Worm (Caenorhabditis elegans) whole organism, L3 larva: ENCODE measurements around the gene C50F4.16.
A peak's percentile ranks its signal among the peaks of the same experiment; 100 is the strongest.

Experiments
- ZK546.5 ChIP-seq: sonication (generic microtip); optimal IDR thresholded peaks from 2 replicates; lab custom pipeline; 2017; ENCODE audit warnings: missing biosample characterization, missing genetic modification characterization
- ceh-82 ChIP-seq: fragments of 150-350 bp; optimal IDR thresholded peaks from 2 replicates; lab custom pipeline; 2014; ENCODE audit warnings: missing biosample characterization, missing genetic modification characterization
- nhr-28 ChIP-seq: fragments of 150-350 bp; optimal IDR thresholded peaks from 2 replicates; lab custom pipeline; 2014; ENCODE audit warnings: missing biosample characterization, missing genetic modification characterization
- nhr-67 ChIP-seq: fragments of 150-350 bp; optimal IDR thresholded peaks from 2 replicates; lab custom pipeline; 2014; ENCODE audit warnings: missing biosample characterization, missing genetic modification characterization
- tbx-2 ChIP-seq: sonication (generic microtip); optimal IDR thresholded peaks from 2 replicates; lab custom pipeline; 2016; ENCODE audit warnings: mild to moderate bottlenecking, missing genetic modification characterization, missing compliant biosample characterization
- unc-39 ChIP-seq: sonication (generic microtip); optimal IDR thresholded peaks from 4 replicates; lab custom pipeline; 2017; ENCODE audit warnings: missing biosample characterization, missing genetic modification characterization

DNA sequence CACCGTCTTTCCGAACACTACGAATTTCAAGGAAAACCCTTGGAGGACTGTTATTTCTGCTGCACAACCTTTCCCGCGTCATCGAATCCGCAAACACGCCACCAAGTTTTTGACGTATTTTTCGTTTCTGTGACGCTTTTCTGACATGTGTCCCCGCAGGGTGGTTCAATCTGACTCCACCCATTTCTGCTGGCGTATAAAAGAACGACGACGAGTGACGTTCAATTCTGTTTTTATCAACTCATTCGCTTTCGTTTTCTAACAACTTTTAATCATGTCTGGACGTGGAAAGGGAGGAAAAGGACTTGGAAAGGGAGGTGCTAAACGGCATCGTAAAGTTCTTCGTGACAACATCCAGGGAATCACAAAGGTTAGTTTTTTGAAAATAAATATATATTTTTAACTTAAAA is 5.5 kb upstream of the C50F4.16 start, which contains the start of gene his-37:
- TF ChIP-seq ceh-82 (tag; lab: Kevin White, UChicago) (peak; percentile 92), unc-39 (no peak), tbx-2 (tag; lab: Kevin White, UChicago) (peak; percentile 97), ZK546.5 (tag; lab: Kevin White, UChicago) (peak; percentile 44), nhr-28 (tag; lab: Kevin White, UChicago) (peak; percentile 71), nhr-67 (tag; lab: Kevin White, UChicago) (no peak)
